Worm (Caenorhabditis elegans) whole organism, L3 larva: ENCODE results near the gene F28B1.9.

ENCODE experiments used
- ZK546.5 ChIP-seq: sonication (generic microtip); optimal IDR thresholded peaks from 2 replicates; lab custom pipeline; 2017; ENCODE audit warnings: missing biosample characterization, missing genetic modification characterization
- ceh-16 ChIP-seq: sonication (generic microtip); optimal IDR thresholded peaks from 2 replicates; lab custom pipeline; 2017; ENCODE audit warnings: missing biosample characterization, missing genetic modification characterization
- egl-27 ChIP-seq: sonication (generic microtip); optimal IDR thresholded peaks from 4 replicates; lab custom pipeline; 2017; ENCODE audit warnings: missing biosample characterization, missing genetic modification reagents, missing genetic modification characterization
- lsy-12 ChIP-seq: sonication (generic microtip); optimal IDR thresholded peaks from 2 replicates; lab custom pipeline; 2016; ENCODE audit warnings: mild to moderate bottlenecking, missing genetic modification characterization, missing compliant biosample characterization
- nhr-76 ChIP-seq: fragments of 150-350 bp; sonication (generic microtip); optimal IDR thresholded peaks from 5 replicates; lab custom pipeline; 2014; ENCODE audit warnings: missing biosample characterization, missing genetic modification characterization
- pqm-1 ChIP-seq: fragments of 150-350 bp; optimal IDR thresholded peaks from 2 replicates; lab custom pipeline; 2017; ENCODE audit warnings: missing biosample characterization, missing genetic modification characterization, inconsistent platforms

- no peak for TF ChIP-seq pqm-1
- no peak for TF ChIP-seq ZK546.5 (tag; lab: Kevin White, UChicago)
- TF ChIP-seq nhr-76 (tag; lab: Kevin White, UChicago) = no peak
- no peak for TF ChIP-seq egl-27 (tag; lab: Kevin White, UChicago)
- TF ChIP-seq ceh-16 (tag; lab: Kevin White, UChicago) = no peak
- no peak for TF ChIP-seq lsy-12 (tag; lab: Kevin White, UChicago)
Measured at ce11 chrV:17016787-17017186, 44.9 kb upstream of the F28B1.9 start, which contains the start of gene srh-97.
